Worm (Caenorhabditis elegans): ENCODE data around the gene F31E3.12.

DNA sequence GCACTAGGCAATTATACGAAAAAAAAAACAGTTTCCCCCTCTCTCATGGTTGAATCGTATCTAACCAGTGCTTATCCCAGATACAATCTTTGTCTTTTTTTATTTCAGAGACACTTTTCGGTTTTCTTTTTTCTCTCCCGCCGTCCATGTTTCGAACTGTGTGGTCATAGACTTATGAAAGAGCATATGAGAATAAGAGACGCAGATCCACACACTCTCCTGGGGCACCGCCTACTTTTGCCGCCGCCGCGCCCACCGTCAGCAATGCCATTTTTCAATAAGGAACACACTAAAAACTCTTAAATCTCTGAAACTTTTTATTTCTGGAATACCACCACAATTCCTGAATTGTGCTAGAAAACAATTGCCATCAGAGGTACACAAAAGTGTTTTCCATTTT, 20.7 kb downstream of the F31E3.12 start, which contains the start of gene prk-1:
- TF ChIP-seq ama-1 (optimal IDR thresholded peaks at IDR 0.05): no peak
- no peak for TF ChIP-seq aly-1 (tag; optimal IDR thresholded peaks at IDR 0.05)

All from whole organism, early embryonic.